Worm (Caenorhabditis elegans): ENCODE results near the gene E02C12.8.

DNA sequence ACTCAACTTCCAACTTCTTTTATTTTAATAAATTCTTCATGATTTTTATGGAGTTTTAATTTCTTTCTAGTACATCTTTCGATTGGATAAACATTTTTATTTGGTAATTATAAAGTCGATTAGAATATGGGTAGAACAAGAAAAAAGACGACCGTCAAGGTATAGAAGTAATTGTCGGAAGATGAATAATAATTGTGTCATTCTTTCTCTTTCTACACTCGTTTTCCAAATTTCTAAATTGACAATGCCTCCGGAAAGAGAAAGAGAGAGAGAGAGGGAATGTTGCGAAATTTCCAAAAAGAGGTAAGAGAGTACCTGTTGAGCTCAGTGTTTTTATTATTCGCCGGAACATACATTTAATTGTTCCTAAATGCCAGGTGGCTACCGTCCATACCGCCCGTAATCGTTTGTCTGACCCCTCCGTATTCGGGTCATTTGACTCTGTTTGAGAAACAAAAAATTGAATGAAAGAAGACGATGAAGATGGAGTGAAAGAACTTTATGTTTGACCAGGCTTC lies 8.5 kb upstream of the E02C12.8 start, which contains the start of gene E02C12.12:
- no peak for TF ChIP-seq nhr-23 (tag; optimal IDR thresholded peaks at IDR 0.05)
- no peak for TF ChIP-seq unc-62 (GFP tag; optimal IDR thresholded peaks at IDR 0.05)

Data from whole organism, L2 larva.